Fruit fly (Drosophila melanogaster): Measurements from ENCODE around the gene Scsalpha1.

The Scsalpha1 gene

DNA sequence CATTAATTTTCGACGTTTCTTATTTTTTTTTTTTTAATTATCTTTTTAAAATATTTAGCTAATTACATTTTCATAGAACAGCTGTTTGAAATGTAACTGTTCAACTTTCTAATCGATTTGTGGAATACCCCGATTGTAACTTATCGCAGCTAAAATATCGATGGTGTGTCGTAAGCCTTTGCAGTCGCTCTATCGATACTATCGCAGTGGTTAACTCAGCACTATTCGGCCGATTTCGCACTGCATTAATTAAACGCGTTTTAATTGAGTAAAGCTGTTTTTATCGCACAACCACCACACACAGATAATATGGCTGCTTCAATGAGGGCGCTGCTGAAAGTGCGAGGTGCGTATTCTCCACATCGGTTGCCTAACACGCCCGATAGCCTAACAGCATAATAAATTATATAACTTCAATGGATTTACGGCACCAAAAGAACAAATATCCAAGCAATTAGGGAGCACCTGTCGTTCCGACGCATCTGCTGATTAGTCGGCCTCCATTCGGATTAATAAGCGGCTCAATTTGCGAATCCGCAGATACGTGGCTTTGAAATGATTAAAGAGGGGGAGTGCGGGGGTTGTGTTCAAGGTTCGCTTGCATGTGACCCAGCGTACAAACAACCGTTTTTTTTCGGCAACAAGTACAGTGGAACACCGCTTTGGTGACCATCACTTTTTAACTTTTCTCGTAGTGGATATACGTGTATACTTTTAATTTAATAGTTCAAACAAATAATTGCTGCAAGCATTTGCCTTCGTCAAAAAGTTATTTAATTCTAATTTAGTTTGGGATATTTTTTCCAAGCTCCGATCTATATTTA is at the start of gene Scsalpha1:
TSS of gene Scsalpha1 (plus strand) at position 202 of the 824 bp plus-strand sequence.
- TF ChIP-seq dac (GFP tag; optimal IDR thresholded peaks at IDR 0.05) (peak; percentile 1), CG11762 (GFP tag; optimal IDR thresholded peaks at IDR 0.05; ENCODE audit: insufficient read depth) (peak; percentile 15), OdsH (GFP tag; optimal IDR thresholded peaks at IDR 0.05) (peak; percentile 38), CG6792 (GFP tag; optimal IDR thresholded peaks at IDR 0.05) (peak; percentile 38), CG15336 (GFP tag; IDR thresholded peaks at IDR 0.05) (peak; percentile 46; the same call in 1 of the 2 replicates), CG8319 (GFP tag; optimal IDR thresholded peaks at IDR 0.05) (no peak), Eip78C (GFP tag) (peak; percentile 88), dsx (GFP tag; optimal IDR thresholded peaks at IDR 0.05; ENCODE audit: poor library complexity, severe bottlenecking) (no peak), CG8119 (GFP tag; IDR thresholded peaks at IDR 0.05) (peak; percentile 71), Blimp-1 (GFP tag; optimal IDR thresholded peaks at IDR 0.05) (peak; percentile 4), svp (GFP tag) (peak; percentile 98), lz (GFP tag; optimal IDR thresholded peaks at IDR 0.05) (peak; percentile 45), achi (GFP tag; optimal IDR thresholded peaks at IDR 0.05) (no peak), fd59A (GFP tag; optimal IDR thresholded peaks at IDR 0.05) (no peak), CG10631 (GFP tag; optimal IDR thresholded peaks at IDR 0.05) (no peak), CG6276 (GFP tag; optimal IDR thresholded peaks at IDR 0.05) (no peak), Met (GFP tag; optimal IDR thresholded peaks at IDR 0.05) (no peak), Sox102F (GFP tag; optimal IDR thresholded peaks at IDR 0.05) (no peak), CG11902 (GFP tag; optimal IDR thresholded peaks at IDR 0.05) (no peak), CG8632 (GFP tag; optimal IDR thresholded peaks at IDR 0.05) (no peak), fkh (GFP tag; optimal IDR thresholded peaks at IDR 0.05) (peak; percentile 7), cyc (GFP tag; optimal IDR thresholded peaks at IDR 0.05) (no peak), salr (GFP tag; optimal IDR thresholded peaks at IDR 0.05) (peak; percentile 7 to 21), CG32006 (GFP tag; optimal IDR thresholded peaks at IDR 0.05) (no peak), CG34406 (GFP tag; optimal IDR thresholded peaks at IDR 0.05) (peak; percentile 50), CG1621 (tag; optimal IDR thresholded peaks at IDR 0.05) (no peak), Hr38 (GFP tag; optimal IDR thresholded peaks at IDR 0.05) (no peak), CG16779 (tag; optimal IDR thresholded peaks at IDR 0.05) (no peak), Sox14 (GFP tag; optimal IDR thresholded peaks at IDR 0.05) (peak; percentile 20), CG4318 (GFP tag; optimal IDR thresholded peaks at IDR 0.05) (no peak), spab (GFP tag; optimal IDR thresholded peaks at IDR 0.05) (no peak), esn (GFP tag; optimal IDR thresholded peaks at IDR 0.05) (peak; percentile 55), Hr4 (GFP tag; optimal IDR thresholded peaks at IDR 0.05) (peak; percentile 60), Ets21C (GFP tag; optimal IDR thresholded peaks at IDR 0.05) (no peak), Lpt (GFP tag; optimal IDR thresholded peaks at IDR 0.05) (no peak), acj6 (GFP tag; optimal IDR thresholded peaks at IDR 0.05) (peak; percentile 43), CG6854 (GFP tag; optimal IDR thresholded peaks at IDR 0.05) (peak; percentile 35), vri (GFP tag; optimal IDR thresholded peaks at IDR 0.05) (peak; percentile 61), fd85E (GFP tag; optimal IDR thresholded peaks at IDR 0.05) (no peak), pdm3 (GFP tag; optimal IDR thresholded peaks at IDR 0.05) (no peak), Ets96B (tag; optimal IDR thresholded peaks at IDR 0.05) (peak; percentile 7), CG31627 (GFP tag; optimal IDR thresholded peaks at IDR 0.05) (peak; percentile 47), Hr39 (GFP tag; optimal IDR thresholded peaks at IDR 0.05) (peak; percentile 58), CG9139 (GFP tag; optimal IDR thresholded peaks at IDR 0.05) (peak; percentile 45), Sox15 (GFP tag; optimal IDR thresholded peaks at IDR 0.05) (peak; percentile 21), CG6808 (GFP tag; optimal IDR thresholded peaks at IDR 0.05) (peak; percentile 38), CG11294 (GFP tag; IDR thresholded peaks at IDR 0.05) (peak; percentile 31; the same call in 1 of the 2 replicates), Eip93F (GFP tag; optimal IDR thresholded peaks at IDR 0.05) (no peak), ss (GFP tag; optimal IDR thresholded peaks at IDR 0.05) (peak; percentile 43 to 63), Eip75B (GFP tag; optimal IDR thresholded peaks at IDR 0.05) (no peak)
